Worm (Caenorhabditis elegans): ENCODE measurements around the gene C39F7.5.

- TF ChIP-seq ceh-19 (GFP tag; optimal IDR thresholded peaks at IDR 0.05) (no peak), ceh-34 (tag; optimal IDR thresholded peaks at IDR 0.05) (no peak), pha-4 (tag; optimal IDR thresholded peaks at IDR 0.05) (no peak)
Observed at ce11 chrV:1302090-1302489, 37.5 kb downstream of the C39F7.5 start.

Data from whole organism, late embryonic.